Fruit fly (Drosophila melanogaster): ENCODE results near the gene Fum4.

- TF ChIP-seq CG8478 (optimal IDR thresholded peaks at IDR 0.05) = no peak
- TF ChIP-seq CTCF (optimal IDR thresholded peaks at IDR 0.05) = no peak
Observed at dm6 chr2L:10231092-10231494, 39.8 kb upstream of the Fum4 start.

All from S2 (cell line).